Worm (Caenorhabditis elegans) whole organism, young adult: Measurements from ENCODE around the gene clec-22.

Source experiments
- F22D6.2 ChIP-seq: sonication (generic microtip); optimal IDR thresholded peaks from 2 replicates; lab custom pipeline; 2016; ENCODE audit warnings: mild to moderate bottlenecking, missing genetic modification characterization, missing compliant biosample characterization
- T26A5.8 ChIP-seq: sonication (generic microtip); optimal IDR thresholded peaks from 2 replicates; lab custom pipeline; 2016; ENCODE audit warnings: missing genetic modification characterization, missing compliant biosample characterization
- Y53F4B.3 ChIP-seq: fragments of 200-800 bp; sonication (Bioruptor generic); IDR thresholded peaks from 2 replicates; pipeline ENCODE4 v1.3.6; 2022; ENCODE audit warnings: missing genetic modification reagents, missing genetic modification characterization, missing compliant biosample characterization
- dox-1 ChIP-seq: fragments of 200-800 bp; sonication (Bioruptor generic); IDR thresholded peaks from 2 replicates; pipeline ENCODE4 v1.3.6; 2022; ENCODE audit warnings: missing genetic modification reagents, missing genetic modification characterization, missing compliant biosample characterization

DNA sequence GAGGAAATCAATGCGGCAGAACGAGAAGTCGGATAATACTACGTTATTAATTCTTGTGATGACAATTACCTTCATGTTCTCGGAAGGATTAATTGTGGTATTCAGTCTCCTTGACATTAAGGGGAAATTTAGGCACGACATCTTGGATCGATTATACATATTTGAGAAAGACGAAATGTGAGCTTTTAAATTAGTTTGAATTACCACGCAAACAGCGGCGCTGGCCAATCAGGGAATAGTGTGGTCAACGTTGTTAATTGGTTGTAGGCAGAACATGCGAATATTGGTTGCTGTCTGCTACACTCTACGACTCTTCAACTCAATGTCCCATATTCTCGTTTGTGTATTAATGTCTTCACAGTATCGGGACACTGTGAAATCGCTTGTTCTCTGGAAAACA is 16.7 kb downstream of the clec-22 start, which contains the start of gene F49A5.10:
- TF ChIP-seq F22D6.2 (tag; lab: Kevin White, UChicago), result no peak
- no peak for TF ChIP-seq Y53F4B.3 (GFP tag; lab: Robert Waterston, UW)
- no peak for TF ChIP-seq T26A5.8 (tag; lab: Kevin White, UChicago)
- no peak for TF ChIP-seq dox-1 (GFP tag; lab: Robert Waterston, UW)
